Fruit fly (Drosophila melanogaster) whole organism, embryonic: ENCODE results near the gene CG1421.

Source experiments
- CG13624 ChIP-seq: fragments of 200-800 bp; sonication (Bioruptor generic); optimal IDR thresholded peaks from 2 replicates; lab custom pipeline; 2016; ENCODE audit warnings: missing biosample characterization, missing genetic modification characterization
- CG14050 ChIP-seq: fragments of 200-800 bp; sonication (Bioruptor generic); IDR thresholded peaks from 3 replicates; pipeline ENCODE4 v1.3.6; 2022; ENCODE audit warnings: missing biosample characterization, missing genetic modification characterization
- CG18262 ChIP-seq: fragments of 200-800 bp; optimal IDR thresholded peaks from 3 replicates; lab custom pipeline; 2019; ENCODE audit warnings: missing biosample characterization, mild to moderate bottlenecking, missing genetic modification characterization, moderate library complexity
- Dref ChIP-seq: fragments of 200-800 bp; sonication (Bioruptor generic); IDR thresholded peaks from 2 replicates; pipeline ENCODE4 v1.3.6; 2022; ENCODE audit warnings: missing biosample characterization, missing genetic modification characterization
- Myb ChIP-seq: fragments of 200-800 bp; sonication (Bioruptor generic); optimal IDR thresholded peaks from 2 replicates; lab custom pipeline; 2016; ENCODE audit warnings: missing biosample characterization, missing genetic modification characterization
- al ChIP-seq: fragments of 200-800 bp; sonication (Bioruptor generic); IDR thresholded peaks from 2 replicates; pipeline ENCODE4 v1.3.6; 2022; ENCODE audit warnings: missing biosample characterization, missing genetic modification characterization
- ttk ChIP-seq: fragments of 200-800 bp; sonication (Bioruptor generic); IDR thresholded peaks from 2 replicates; pipeline ENCODE4 v2.1.2; 2022; ENCODE audit warnings: missing biosample characterization, missing genetic modification characterization

DNA sequence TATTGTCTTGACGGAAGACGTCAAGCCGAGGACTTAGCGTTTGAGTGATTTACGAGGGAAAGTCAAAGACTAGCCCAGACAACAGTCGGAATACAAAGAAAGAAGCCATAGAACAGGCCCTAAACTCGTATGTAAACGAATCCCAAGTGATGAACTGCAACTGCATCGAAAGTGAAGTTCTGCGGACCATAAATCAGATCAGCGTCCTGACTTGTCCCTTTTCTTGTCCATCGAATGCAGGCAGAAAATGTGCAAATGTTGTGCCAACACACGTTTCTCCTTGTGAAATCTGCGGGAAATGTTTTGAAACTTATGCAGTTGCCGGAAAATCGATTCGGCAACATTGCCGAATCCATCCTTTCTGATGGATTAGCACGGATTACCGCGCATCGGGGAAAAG, 25.8 kb upstream of the CG1421 start:
- TF ChIP-seq CG18262 (tag; lab: Kevin White, UChicago) (no peak), al (no peak), CG13624 (GFP tag; lab: Kevin White, UChicago) (no peak), CG14050 (no peak), Dref (no peak), ttk (GFP tag; lab: Robert Waterston, UW) (no peak), Myb (no peak)
